Fruit fly (Drosophila melanogaster): ENCODE data around the gene Hsc70-4.

Hsc70-4 gene

DNA sequence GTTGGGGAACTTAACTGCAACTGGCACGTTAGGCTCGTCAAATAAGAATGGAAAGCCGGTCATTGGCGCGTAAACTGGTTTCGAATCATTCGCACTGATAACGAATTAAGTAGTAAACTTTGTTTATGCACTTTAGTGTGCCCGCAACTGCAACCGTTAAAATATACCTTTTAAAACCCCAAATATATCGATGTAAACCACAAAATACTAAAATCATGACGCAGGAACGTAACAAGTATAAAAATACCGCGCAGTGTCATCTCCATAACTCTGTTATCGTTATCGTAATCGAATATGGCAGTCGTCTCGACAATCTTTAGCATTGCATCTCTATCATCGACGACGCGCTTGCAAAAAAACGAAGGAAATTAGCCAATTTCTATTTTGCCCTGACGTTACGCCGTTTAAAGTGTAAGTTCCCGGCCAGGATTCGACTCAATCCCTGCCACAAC is 17.2 kb upstream of the Hsc70-4 start, which contains the start of the genes CG31344 and Caf1-55 (continued):
- TF ChIP-seq zfh2 (GFP tag; optimal IDR thresholded peaks at IDR 0.05): peak; percentile 35
- TF ChIP-seq CG34224 (GFP tag; IDR thresholded peaks at IDR 0.05; ENCODE audit: partially characterized antibody): peak; percentile 78
- peak; percentile 58; the same call in 1 of the 2 replicates for TF ChIP-seq inv (GFP tag; IDR thresholded peaks at IDR 0.05; ENCODE audit: partially characterized antibody)
- TF ChIP-seq Asciz (GFP tag; optimal IDR thresholded peaks at IDR 0.05): no peak
- peak; percentile 83 for TF ChIP-seq nerfin-2 (GFP tag; IDR thresholded peaks at IDR 0.05; ENCODE audit: partially characterized antibody)
- TF ChIP-seq CG31441 (GFP tag; IDR thresholded peaks at IDR 0.05): peak; percentile 23; the same call in 1 of the 2 replicates
- TF ChIP-seq CG4617 (GFP tag; optimal IDR thresholded peaks at IDR 0.05; ENCODE audit: borderline replicate concordance): peak; percentile 66
- no peak for TF ChIP-seq MTF-1 (GFP tag; optimal IDR thresholded peaks at IDR 0.05; ENCODE audit: borderline replicate concordance)
- TF ChIP-seq Myb (GFP tag; optimal IDR thresholded peaks at IDR 0.05): peak; percentile 84
- TF ChIP-seq Hsf (GFP tag; optimal IDR thresholded peaks at IDR 0.05): peak; percentile 1
- TF ChIP-seq trh (GFP tag; optimal IDR thresholded peaks at IDR 0.05): no peak
- TF ChIP-seq sug (tag; optimal IDR thresholded peaks at IDR 0.05): peak; percentile 56
- peak; percentile 61; the same call in 2 of the 3 replicates for TF ChIP-seq CG14860 (GFP tag; IDR thresholded peaks at IDR 0.05; ENCODE audit: partially characterized antibody)
- TF ChIP-seq tx (GFP tag; optimal IDR thresholded peaks at IDR 0.05): peak; percentile 24
- peak; percentile 79 for TF ChIP-seq knrl (GFP tag; IDR thresholded peaks at IDR 0.05; ENCODE audit: partially characterized antibody)
- TF ChIP-seq Ssrp (tag; optimal IDR thresholded peaks at IDR 0.05): no peak
- no peak for TF ChIP-seq Kr (GFP tag; optimal IDR thresholded peaks at IDR 0.05)
- TF ChIP-seq CG9932 (GFP tag; IDR thresholded peaks at IDR 0.05): peak; percentile 34; the same call in 1 of the 2 replicates
- peak; percentile 66 for TF ChIP-seq Abd-B (GFP tag; optimal IDR thresholded peaks at IDR 0.05)
- peak; percentile 97 for TF ChIP-seq Sry-δ (GFP tag; optimal IDR thresholded peaks at IDR 0.05)
- no peak for TF ChIP-seq slp2 (GFP tag; optimal IDR thresholded peaks at IDR 0.05)
- peak; percentile 82 for TF ChIP-seq MBD-R2 (GFP tag; IDR thresholded peaks at IDR 0.05)
- TF ChIP-seq fru (optimal IDR thresholded peaks at IDR 0.05): no peak
- TF ChIP-seq gfzf (GFP tag; optimal IDR thresholded peaks at IDR 0.05): peak; percentile 93
- peak in 1 of 2 experiments; percentile 18 for TF ChIP-seq insv (GFP tag; optimal IDR thresholded peaks at IDR 0.05)
- peak; percentile 98 for TF ChIP-seq pzg (GFP tag; optimal IDR thresholded peaks at IDR 0.05)
- TF ChIP-seq H15 (GFP tag; IDR thresholded peaks at IDR 0.05): no peak
- peak; percentile 74 for TF ChIP-seq Scr (GFP tag; IDR thresholded peaks at IDR 0.05; ENCODE audit: partially characterized antibody)
- peak in 1 of 2 experiments; percentile 60 for TF ChIP-seq Pdp1 (GFP tag; optimal IDR thresholded peaks at IDR 0.05)
- TF ChIP-seq wor (GFP tag; IDR thresholded peaks at IDR 0.05): no peak
- TF ChIP-seq gsb-n (tag; optimal IDR thresholded peaks at IDR 0.05): peak; percentile 21
- TF ChIP-seq lola (GFP tag; optimal IDR thresholded peaks at IDR 0.05): no peak
- peak; percentile 2 for TF ChIP-seq CrebB (tag; optimal IDR thresholded peaks at IDR 0.05)
- TF ChIP-seq Nf-YC (tag; optimal IDR thresholded peaks at IDR 0.05): peak; percentile 9
- TF ChIP-seq Xbp1 (GFP tag; optimal IDR thresholded peaks at IDR 0.05): peak; percentile 28
- peak; percentile 20 for TF ChIP-seq CG33213 (GFP tag; optimal IDR thresholded peaks at IDR 0.05)
- peak; percentile 58 for TF ChIP-seq row (GFP tag; IDR thresholded peaks at IDR 0.05)
- 0 out of 2 replicates have a peak, but pooled peaks have one; percentile 18 for TF ChIP-seq Rfx (GFP tag; IDR thresholded peaks at IDR 0.05)
- peak; percentile 12 for TF ChIP-seq maf-S (GFP tag; optimal IDR thresholded peaks at IDR 0.05)
- peak; percentile 28 for TF ChIP-seq B-H2 (GFP tag; optimal IDR thresholded peaks at IDR 0.05)
- TF ChIP-seq CG17186 (GFP tag; optimal IDR thresholded peaks at IDR 0.05): peak; percentile 3
- peak; percentile 61; the same call in 1 of the 3 replicates for TF ChIP-seq hb (GFP tag; IDR thresholded peaks at IDR 0.05; ENCODE audit: partially characterized antibody)
- TF ChIP-seq CG7839 (tag; optimal IDR thresholded peaks at IDR 0.05): no peak
- peak; percentile 76 for TF ChIP-seq Lhr (GFP tag; optimal IDR thresholded peaks at IDR 0.05)
- peak; percentile 74 for TF ChIP-seq Med (GFP tag)
- no peak for TF ChIP-seq CG18011 (GFP tag; optimal IDR thresholded peaks at IDR 0.05)
- TF ChIP-seq CG30020 (tag; optimal IDR thresholded peaks at IDR 0.05): peak; percentile 56
- TF ChIP-seq Opbp (GFP tag; IDR thresholded peaks at IDR 0.05; ENCODE audit: partially characterized antibody): peak; percentile 49; the same call in 1 of the 3 replicates
